Fruit fly (Drosophila melanogaster) whole organism, adult: ENCODE results near the gene Ak3.

ENCODE experiments used
- CG14711 ChIP-seq: fragments of 200-800 bp; sonication (Bioruptor generic); optimal IDR thresholded peaks from 2 replicates; lab custom pipeline; 2018; ENCODE audit warnings: missing biosample characterization, mild to moderate bottlenecking, missing genetic modification characterization, moderate library complexity
- CG33017 ChIP-seq: fragments of 200-800 bp; sonication (Bioruptor generic); optimal IDR thresholded peaks from 2 replicates; lab custom pipeline; 2018; ENCODE audit warnings: missing biosample characterization, mild to moderate bottlenecking, missing genetic modification characterization, moderate library complexity
- kay ChIP-seq: fragments of 200-800 bp; sonication (Bioruptor generic); peaks from one replicate; lab custom pipeline; 2016; ENCODE audit warnings: missing biosample characterization, missing genetic modification characterization, borderline replicate concordance
- ovo ChIP-seq: fragments of 200-800 bp; sonication (Bioruptor generic); optimal IDR thresholded peaks from 2 replicates; lab custom pipeline; 2016; ENCODE audit warnings: missing biosample characterization, missing genetic modification characterization

- TF ChIP-seq CG33017 (tag; lab: Kevin White, UChicago) (no peak), kay (no peak), CG14711 (tag; lab: Kevin White, UChicago) (no peak), ovo (no peak)
These were observed at the start of gene Ak3 for dm6 chr3R:10889520-10889887.
